Worm (Caenorhabditis elegans) whole organism, L2 larva: ENCODE results near the gene gst-34.

Experiments used
- elt-3 ChIP-seq: sonication (generic microtip); optimal IDR thresholded peaks from 2 replicates; lab custom pipeline; 2017; ENCODE audit warnings: missing biosample characterization, missing genetic modification characterization
- nhr-10 ChIP-seq: sonication (generic microtip); optimal IDR thresholded peaks from 2 replicates; lab custom pipeline; 2017; ENCODE audit warnings: missing biosample characterization, missing genetic modification characterization
- nhr-12 ChIP-seq: fragments of 150-350 bp; optimal IDR thresholded peaks from 2 replicates; lab custom pipeline; 2014; ENCODE audit warnings: missing biosample characterization, missing genetic modification characterization
- nhr-23 ChIP-seq: fragments of 150-350 bp; optimal IDR thresholded peaks from 2 replicates; lab custom pipeline; 2014; ENCODE audit warnings: missing biosample characterization, missing genetic modification reagents, missing genetic modification characterization
- nhr-77 ChIP-seq: fragments of 150-350 bp; optimal IDR thresholded peaks from 2 replicates; lab custom pipeline; 2014; ENCODE audit warnings: missing biosample characterization, missing genetic modification characterization
- snpc-4 ChIP-seq: fragments of 150-350 bp; optimal IDR thresholded peaks from 2 replicates; lab custom pipeline; 2014; ENCODE audit warnings: missing biosample characterization, missing genetic modification characterization
- zag-1 ChIP-seq: fragments of 150-350 bp; optimal IDR thresholded peaks from 2 replicates; lab custom pipeline; 2014; ENCODE audit warnings: missing biosample characterization, missing genetic modification characterization
- ztf-11 ChIP-seq: sonication (generic microtip); optimal IDR thresholded peaks from 2 replicates; lab custom pipeline; 2017; ENCODE audit warnings: missing biosample characterization, missing genetic modification characterization
- ztf-4 ChIP-seq: fragments of 150-350 bp; optimal IDR thresholded peaks from 2 replicates; lab custom pipeline; 2014; ENCODE audit warnings: missing biosample characterization, missing genetic modification characterization

ce11 chrII:15228005-15228404, 45.0 kb upstream of the gst-34 start:
- TF ChIP-seq zag-1 (tag; lab: Kevin White, UChicago) (no peak), nhr-77 (tag; lab: Kevin White, UChicago) (no peak), ztf-11 (tag; lab: Kevin White, UChicago) (no peak), nhr-10 (tag; lab: Kevin White, UChicago) (no peak), nhr-12 (tag; lab: Kevin White, UChicago) (no peak), nhr-23 (tag; lab: Kevin White, UChicago) (no peak), elt-3 (no peak), ztf-4 (tag; lab: Kevin White, UChicago) (no peak), snpc-4 (tag; lab: Kevin White, UChicago) (no peak)
